Worm (Caenorhabditis elegans) whole organism, L1 larva: ENCODE measurements around the gene egl-10.

ENCODE experiments used
- C04F5.9 ChIP-seq: sonication (generic microtip); optimal IDR thresholded peaks from 2 replicates; lab custom pipeline; 2016; ENCODE audit warnings: missing genetic modification characterization, missing compliant biosample characterization
- C34B4.2 ChIP-seq: sonication (generic microtip); optimal IDR thresholded peaks from 2 replicates; lab custom pipeline; 2017; ENCODE audit warnings: mild to moderate bottlenecking, missing genetic modification characterization, missing compliant biosample characterization
- F16B12.6 ChIP-seq: fragments of 150-350 bp; optimal IDR thresholded peaks from 2 replicates; lab custom pipeline; 2014; ENCODE audit warnings: missing biosample characterization, missing genetic modification characterization
- Y116A8C.19 ChIP-seq: sonication (generic microtip); optimal IDR thresholded peaks from 2 replicates; lab custom pipeline; 2016; ENCODE audit warnings: missing compliant biosample characterization, missing genetic modification characterization, borderline replicate concordance
- aha-1 ChIP-seq: fragments of 150-350 bp; optimal IDR thresholded peaks from 2 replicates; lab custom pipeline; 2014; ENCODE audit warnings: missing biosample characterization, missing genetic modification characterization
- aly-2 ChIP-seq: fragments of 150-350 bp; optimal IDR thresholded peaks from 2 replicates; lab custom pipeline; 2014; ENCODE audit warnings: missing biosample characterization, missing genetic modification characterization
- ama-1 ChIP-seq: fragments of 150-350 bp; optimal IDR thresholded peaks from 2 replicates; lab custom pipeline; 2014
- blmp-1 ChIP-seq: fragments of 150-350 bp; optimal IDR thresholded peaks from 2 replicates; lab custom pipeline; 2014; ENCODE audit warnings: missing biosample characterization, missing genetic modification characterization
- ceh-63 ChIP-seq: fragments of 200-800 bp; sonication (Bioruptor generic); optimal IDR thresholded peaks from 2 replicates; lab custom pipeline; 2018; ENCODE audit warnings: mild to moderate bottlenecking, missing genetic modification characterization, missing compliant biosample characterization
- ceh-8 ChIP-seq: fragments of 200-800 bp; sonication (Bioruptor generic); optimal IDR thresholded peaks from 2 replicates; lab custom pipeline; 2018; ENCODE audit warnings: mild to moderate bottlenecking, missing genetic modification characterization, moderate library complexity, missing compliant biosample characterization
- ceh-82 ChIP-seq, 3 experiments: fragments of 150-350 bp in 1 of 3; sonication (generic microtip) in 2 of 3; optimal IDR thresholded peaks; 2 replicates each; lab custom pipeline; 2014 to 2017; ENCODE audit warnings: missing biosample characterization in 3 of 3, missing genetic modification characterization in 3 of 3
- ceh-88 ChIP-seq: fragments of 200-800 bp; sonication (Bioruptor generic); IDR thresholded peaks from 2 replicates; pipeline ENCODE4 v1.3.6; 2022; ENCODE audit warnings: missing genetic modification characterization, missing compliant biosample characterization
- ces-1 ChIP-seq: fragments of 150-350 bp; optimal IDR thresholded peaks from 2 replicates; lab custom pipeline; 2014; ENCODE audit warnings: missing biosample characterization, missing genetic modification reagents, missing genetic modification characterization
- dpl-1 ChIP-seq, 3 experiments: fragments of 150-350 bp in 2 of 3; sonication (generic microtip) in 1 of 3; optimal IDR thresholded peaks; 2 replicates each; lab custom pipeline; 2014 to 2017; ENCODE audit warnings: missing biosample characterization in 3 of 3, missing genetic modification characterization in 3 of 3, missing genetic modification reagents in 3 of 3
- efl-1 ChIP-seq, 4 experiments: fragments of 150-350 bp; optimal IDR thresholded peaks in 3 of 4; peaks in 1 of 4; 1 replicate in 1 of 4; 2 replicates in 3 of 4; lab custom pipeline; 2014; ENCODE audit warnings: missing biosample characterization in 2 of 4, missing genetic modification characterization in 2 of 4, missing genetic modification reagents in 2 of 4
- efl-3 ChIP-seq: fragments of 200-800 bp; sonication (Bioruptor generic); optimal IDR thresholded peaks from 2 replicates; lab custom pipeline; 2018; ENCODE audit warnings: mild to moderate bottlenecking, missing genetic modification characterization, missing compliant biosample characterization
- egl-13 ChIP-seq: sonication (generic microtip); optimal IDR thresholded peaks from 2 replicates; lab custom pipeline; 2016; ENCODE audit warnings: missing genotype, missing genetic modification reagents, missing genetic modification characterization, missing compliant biosample characterization
- fkh-10 ChIP-seq: sonication (generic microtip); optimal IDR thresholded peaks from 2 replicates; lab custom pipeline; 2017; ENCODE audit warnings: missing biosample characterization, missing genetic modification reagents, missing genetic modification characterization
- fkh-4 ChIP-seq: sonication (generic microtip); optimal IDR thresholded peaks from 2 replicates; lab custom pipeline; 2016; ENCODE audit warnings: missing compliant biosample characterization, missing genetic modification characterization, borderline replicate concordance
- hlh-17 ChIP-seq: fragments of 200-800 bp; sonication (Bioruptor generic); optimal IDR thresholded peaks from 2 replicates; lab custom pipeline; 2018; ENCODE audit warnings: missing genetic modification characterization, mild to moderate bottlenecking, missing compliant biosample characterization, moderate library complexity, borderline replicate concordance
- hlh-4 ChIP-seq: sonication (generic microtip); optimal IDR thresholded peaks from 2 replicates; lab custom pipeline; 2016; ENCODE audit warnings: mild to moderate bottlenecking, missing genetic modification characterization, missing compliant biosample characterization
- isw-1 ChIP-seq: fragments of 200-800 bp; sonication (Bioruptor generic); IDR thresholded peaks from 2 replicates; pipeline ENCODE4 v1.3.6; 2022; ENCODE audit warnings: missing genetic modification characterization, missing compliant biosample characterization
- jun-1 ChIP-seq: fragments of 150-350 bp; optimal IDR thresholded peaks from 2 replicates; lab custom pipeline; 2014; ENCODE audit warnings: missing biosample characterization, missing genetic modification reagents, missing genetic modification characterization
- lin-13 ChIP-seq: fragments of 150-350 bp; optimal IDR thresholded peaks from 2 replicates; lab custom pipeline; 2014; ENCODE audit warnings: missing biosample characterization, missing genetic modification reagents, missing genetic modification characterization
- lin-14 ChIP-seq: fragments of 200-800 bp; sonication (Bioruptor generic); optimal IDR thresholded peaks from 2 replicates; lab custom pipeline; 2018; ENCODE audit warnings: mild to moderate bottlenecking, missing genetic modification characterization, moderate library complexity, missing compliant biosample characterization
- lin-35 ChIP-seq, 2 experiments: fragments of 150-350 bp; optimal IDR thresholded peaks; 2 replicates each; lab custom pipeline; 2014; ENCODE audit warnings: missing biosample characterization in 2 of 2, missing genetic modification characterization in 2 of 2, missing genetic modification reagents in 2 of 2
- lir-3 ChIP-seq: sonication (generic microtip); optimal IDR thresholded peaks from 2 replicates; lab custom pipeline; 2016; ENCODE audit warnings: mild to moderate bottlenecking, missing genetic modification characterization, moderate library complexity, missing compliant biosample characterization; ENCODE audit not compliant: poor library complexity
- mdl-1 ChIP-seq, 2 experiments: fragments of 150-350 bp; optimal IDR thresholded peaks; 2 replicates each; lab custom pipeline; 2014 to 2017; ENCODE audit warnings: missing biosample characterization in 2 of 2, missing genetic modification characterization in 2 of 2, inconsistent platforms in 1 of 2
- nhr-11 ChIP-seq: fragments of 150-350 bp; optimal IDR thresholded peaks from 2 replicates; lab custom pipeline; 2014; ENCODE audit warnings: missing biosample characterization, missing genetic modification characterization
- nhr-12 ChIP-seq: sonication (generic microtip); optimal IDR thresholded peaks from 2 replicates; lab custom pipeline; 2017; ENCODE audit warnings: missing biosample characterization, missing genetic modification characterization
- nhr-20 ChIP-seq: sonication (generic microtip); optimal IDR thresholded peaks from 2 replicates; lab custom pipeline; 2016; ENCODE audit warnings: mild to moderate bottlenecking, missing genetic modification characterization, missing compliant biosample characterization
- nhr-237 ChIP-seq: fragments of 150-350 bp; optimal IDR thresholded peaks from 2 replicates; lab custom pipeline; 2014; ENCODE audit warnings: missing biosample characterization, missing genetic modification characterization
- nhr-47 ChIP-seq: sonication (generic microtip); optimal IDR thresholded peaks from 2 replicates; lab custom pipeline; 2016; ENCODE audit warnings: mild to moderate bottlenecking, missing genetic modification characterization, moderate library complexity, missing compliant biosample characterization
- nhr-76 ChIP-seq: sonication (generic microtip); optimal IDR thresholded peaks from 2 replicates; lab custom pipeline; 2017; ENCODE audit warnings: missing biosample characterization, missing genetic modification characterization
- nhr-84 ChIP-seq: sonication (generic microtip); optimal IDR thresholded peaks from 2 replicates; lab custom pipeline; 2017; ENCODE audit warnings: missing biosample characterization, missing genetic modification characterization
- nhr-85 ChIP-seq: sonication (generic microtip); peaks from one replicate; lab custom pipeline; 2016; ENCODE audit warnings: missing genetic modification characterization, inconsistent platforms, missing compliant biosample characterization
- nhr-90 ChIP-seq: sonication (generic microtip); optimal IDR thresholded peaks from 2 replicates; lab custom pipeline; 2016; ENCODE audit warnings: mild to moderate bottlenecking, missing genetic modification characterization, missing compliant biosample characterization; ENCODE audit not compliant: poor library complexity
- pax-3 ChIP-seq: fragments of 200-800 bp; sonication (Bioruptor generic); optimal IDR thresholded peaks from 2 replicates; lab custom pipeline; 2018; ENCODE audit warnings: mild to moderate bottlenecking, missing genetic modification characterization, moderate library complexity, missing compliant biosample characterization
- skn-1 ChIP-seq: fragments of 150-350 bp; optimal IDR thresholded peaks from 2 replicates; lab custom pipeline; 2014; ENCODE audit warnings: missing biosample characterization, missing genetic modification characterization
- snpc-4 ChIP-seq: fragments of 150-350 bp; optimal IDR thresholded peaks from 2 replicates; lab custom pipeline; 2014; ENCODE audit warnings: missing biosample characterization, missing genetic modification characterization
- snu-23 ChIP-seq: sonication (generic microtip); optimal IDR thresholded peaks from 2 replicates; lab custom pipeline; 2016; ENCODE audit warnings: missing genetic modification characterization, missing compliant biosample characterization
- sox-4 ChIP-seq: sonication (generic microtip); optimal IDR thresholded peaks from 2 replicates; lab custom pipeline; 2016; ENCODE audit warnings: missing genetic modification characterization, missing compliant biosample characterization
- sptf-1 ChIP-seq: fragments of 150-350 bp; optimal IDR thresholded peaks from 2 replicates; lab custom pipeline; 2014; ENCODE audit warnings: missing biosample characterization, missing genetic modification characterization
- sup-37 ChIP-seq: fragments of 200-800 bp; sonication (Bioruptor generic); optimal IDR thresholded peaks from 2 replicates; lab custom pipeline; 2018; ENCODE audit warnings: mild to moderate bottlenecking, missing genetic modification characterization, missing compliant biosample characterization
- swsn-7 ChIP-seq: sonication (generic microtip); optimal IDR thresholded peaks from 2 replicates; lab custom pipeline; 2016; ENCODE audit warnings: missing genetic modification characterization, missing compliant biosample characterization
- tbx-2 ChIP-seq: sonication (generic microtip); optimal IDR thresholded peaks from 2 replicates; lab custom pipeline; 2016; ENCODE audit warnings: missing genetic modification characterization, missing compliant biosample characterization
- tlp-1 ChIP-seq: fragments of 150-350 bp; optimal IDR thresholded peaks from 2 replicates; lab custom pipeline; 2014; ENCODE audit warnings: missing biosample characterization, missing genetic modification characterization
- unc-130 ChIP-seq: fragments of 150-350 bp; optimal IDR thresholded peaks from 2 replicates; lab custom pipeline; 2017; ENCODE audit warnings: missing biosample characterization, missing genetic modification characterization, inconsistent platforms
- unc-30 ChIP-seq: sonication (generic microtip); optimal IDR thresholded peaks from 2 replicates; lab custom pipeline; 2017; ENCODE audit warnings: missing biosample characterization, missing genetic modification characterization
- unc-86 ChIP-seq: sonication (generic microtip); optimal IDR thresholded peaks from 2 replicates; lab custom pipeline; 2016; ENCODE audit warnings: missing genetic modification characterization, missing compliant biosample characterization
- vab-15 ChIP-seq: sonication (generic microtip); optimal IDR thresholded peaks from 2 replicates; lab custom pipeline; 2017; ENCODE audit warnings: missing genotype, mild to moderate bottlenecking, missing genetic modification characterization, missing compliant biosample characterization
- xbp-1 ChIP-seq: sonication (generic microtip); optimal IDR thresholded peaks from 2 replicates; lab custom pipeline; 2016; ENCODE audit warnings: missing genetic modification characterization, missing compliant biosample characterization
- ztf-11 ChIP-seq, 2 experiments: sonication (generic microtip); optimal IDR thresholded peaks; 2 replicates each; lab custom pipeline; 2016 to 2017; ENCODE audit warnings: missing genetic modification characterization in 2 of 2, missing biosample characterization in 1 of 2, missing compliant biosample characterization in 1 of 2
- ztf-4 ChIP-seq: fragments of 150-350 bp; optimal IDR thresholded peaks from 2 replicates; lab custom pipeline; 2014; ENCODE audit warnings: missing biosample characterization, missing genetic modification characterization

The egl-10 gene

DNA sequence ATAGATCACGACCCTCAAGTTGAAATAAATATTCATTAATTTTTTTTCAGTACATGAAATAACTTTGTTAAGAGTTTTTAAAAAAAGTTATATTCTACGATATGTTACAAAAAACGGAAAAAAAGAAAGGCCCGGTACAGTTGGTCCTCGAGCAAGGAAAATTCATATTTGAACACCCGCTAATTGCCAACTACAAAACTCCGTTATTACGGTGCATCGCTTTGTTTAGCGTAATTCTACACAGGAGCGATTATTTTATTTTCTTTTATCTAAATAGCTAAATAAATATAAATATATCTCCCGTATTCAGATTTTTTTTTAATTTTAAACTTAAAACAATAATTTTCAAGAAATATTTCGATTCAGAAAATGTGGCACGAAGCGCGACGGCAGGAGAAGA is 12.4 kb downstream of the egl-10 start, which contains the start of gene F28C1.1:
Gene F28C1.1 (plus strand): TSS at position 365 of the 400 bp plus-strand sequence.
- TF ChIP-seq nhr-11 (tag; lab: Kevin White, UChicago) (no peak), unc-30 (tag; lab: Kevin White, UChicago) (no peak), efl-1 (optimal IDR thresholded peaks at IDR 0.05; lab: Kevin White, UChicago) (peak; percentile 60 to 90), efl-1 (GFP tag; optimal IDR thresholded peaks at IDR 0.05 in 1 of 2; lab: Kevin White, UChicago) (peak; percentile 92 to 99), unc-86 (tag; lab: Kevin White, UChicago) (no peak), ceh-63 (GFP tag; lab: Kevin White, UChicago) (no peak), unc-130 (tag; lab: Kevin White, UChicago) (no peak), Y116A8C.19 (no peak), nhr-47 (tag; lab: Kevin White, UChicago) (peak; percentile 40), nhr-76 (tag; lab: Kevin White, UChicago) (no peak), pax-3 (tag; lab: Kevin White, UChicago) (no peak), nhr-12 (tag; lab: Kevin White, UChicago) (no peak), jun-1 (tag; lab: Kevin White, UChicago) (no peak), nhr-84 (no peak), hlh-4 (no peak), sptf-1 (no peak), ztf-4 (tag; lab: Kevin White, UChicago) (no peak), ama-1 (lab: Kevin White, UChicago) (no peak), aha-1 (tag; lab: Kevin White, UChicago) (no peak), nhr-237 (peak; percentile 3), ces-1 (no peak), ceh-8 (GFP tag; lab: Kevin White, UChicago) (no peak), swsn-7 (tag; lab: Kevin White, UChicago) (no peak), hlh-17 (GFP tag; lab: Kevin White, UChicago) (no peak), dpl-1 (GFP tag; optimal IDR thresholded peaks at IDR 0.05; lab: Kevin White, UChicago) (peak; percentile 84 to 92 (median 88)), sox-4 (tag; lab: Kevin White, UChicago) (no peak), egl-13 (tag; lab: Kevin White, UChicago) (no peak), vab-15 (no peak), fkh-10 (GFP tag; lab: Kevin White, UChicago) (no peak), lin-35 (GFP tag; optimal IDR thresholded peaks at IDR 0.05; lab: Kevin White, UChicago) (peak; percentile 86 to 95), snpc-4 (tag; lab: Kevin White, UChicago) (no peak), mdl-1 (tag; optimal IDR thresholded peaks at IDR 0.05; lab: Kevin White, UChicago) (no peak), lir-3 (tag; lab: Kevin White, UChicago) (no peak), F16B12.6 (tag; lab: Kevin White, UChicago) (no peak), nhr-90 (peak; percentile 12), ztf-11 (tag; optimal IDR thresholded peaks at IDR 0.05; lab: Kevin White, UChicago) (no peak), skn-1 (tag; lab: Kevin White, UChicago) (peak; percentile 68), C34B4.2 (tag; lab: Kevin White, UChicago) (no peak), ceh-82 (tag; optimal IDR thresholded peaks at IDR 0.05; lab: Kevin White, UChicago) (peak in 1 of 3 experiments; percentile 34), C04F5.9 (tag; lab: Kevin White, UChicago) (no peak), nhr-85 (tag; lab: Kevin White, UChicago) (peak; percentile 23), lin-14 (GFP tag; lab: Kevin White, UChicago) (no peak), sup-37 (no peak), snu-23 (GFP tag; lab: Kevin White, UChicago) (no peak), tbx-2 (peak; percentile 12), xbp-1 (tag; lab: Kevin White, UChicago) (peak; percentile 18), nhr-20 (tag; lab: Kevin White, UChicago) (peak; percentile 25), isw-1 (GFP tag; lab: Robert Waterston, UW) (no peak), ceh-88 (no peak), blmp-1 (tag; lab: Kevin White, UChicago) (peak; percentile 29), lin-13 (no peak), fkh-4 (tag; lab: Kevin White, UChicago) (no peak), efl-3 (GFP tag; lab: Kevin White, UChicago) (no peak), aly-2 (tag; lab: Kevin White, UChicago) (no peak), tlp-1 (tag; lab: Kevin White, UChicago) (no peak)
